Worm (Caenorhabditis elegans): Measurements from ENCODE around the gene ZK470.1.

ZK470.1 gene

ce11 chrX:4142202-4142601, 21.3 kb upstream of the ZK470.1 start:
- TF ChIP-seq Y5F2A.4 (GFP tag; optimal IDR thresholded peaks at IDR 0.05) = no peak
- peak; percentile 75 for TF ChIP-seq arid-1 (GFP tag; conservative IDR thresholded peaks at IDR 0.05)
- peak; percentile 98 for TF ChIP-seq hlh-30 (tag; optimal IDR thresholded peaks at IDR 0.05; ENCODE audit: insufficient read depth)
- TF ChIP-seq zip-2 (tag; optimal IDR thresholded peaks at IDR 0.05) = no peak
- no peak for TF ChIP-seq ceh-82 (tag; optimal IDR thresholded peaks at IDR 0.05)
- TF ChIP-seq dmd-6 (GFP tag; IDR thresholded peaks at IDR 0.05) = peak; percentile 96
- TF ChIP-seq nhr-102 (tag; optimal IDR thresholded peaks at IDR 0.05) = peak; percentile 79
- TF ChIP-seq ZK546.5 (tag; optimal IDR thresholded peaks at IDR 0.05) = no peak
- TF ChIP-seq gei-8 (GFP tag; optimal IDR thresholded peaks at IDR 0.05) = peak; percentile 59
- TF ChIP-seq fkh-10 (GFP tag; optimal IDR thresholded peaks at IDR 0.05) = no peak
- TF ChIP-seq ZK337.2 (GFP tag; IDR thresholded peaks at IDR 0.05) = 0 out of 2 replicates have a peak, but pooled peaks have one; percentile 53
- peak; percentile 60 for TF ChIP-seq T20F7.1 (GFP tag; optimal IDR thresholded peaks at IDR 0.05)
- TF ChIP-seq egl-27 (tag; optimal IDR thresholded peaks at IDR 0.05) = no peak
- peak; percentile 14 for TF ChIP-seq dpl-1 (GFP tag; optimal IDR thresholded peaks at IDR 0.05)
- TF ChIP-seq daf-16 (GFP tag; optimal IDR thresholded peaks at IDR 0.05) = peak in 1 of 2 experiments; percentile 22
- peak; percentile 41 for TF ChIP-seq daf-16 (tag; optimal IDR thresholded peaks at IDR 0.05)
- 0 out of 2 replicates have a peak, but pooled peaks have one; percentile 4 for TF ChIP-seq dmd-8 (GFP tag; IDR thresholded peaks at IDR 0.05)
- peak; percentile 48 for TF ChIP-seq ceh-32 (tag; optimal IDR thresholded peaks at IDR 0.05; ENCODE audit: poor library complexity)
- TF ChIP-seq egl-43 (GFP tag; IDR thresholded peaks at IDR 0.05) = peak; percentile 47; the same call in 1 of the 2 replicates
- peak; percentile 58; the same call in 1 of the 2 replicates for TF ChIP-seq Y75B8A.6 (GFP tag; IDR thresholded peaks at IDR 0.05)
- peak in 1 of 2 experiments; percentile 82; a peak in 1 of 4 replicates for TF ChIP-seq madf-5 (GFP tag; IDR thresholded peaks at IDR 0.05)
- no peak for TF ChIP-seq lin-29 (GFP tag; IDR thresholded peaks at IDR 0.05)
- no peak for TF ChIP-seq F26F4.8 (GFP tag; conservative IDR thresholded peaks at IDR 0.05)
- no peak for TF ChIP-seq F37D6.2 (tag; optimal IDR thresholded peaks at IDR 0.05)
- 0 out of 2 replicates have a peak, but pooled peaks have one; percentile 10 for TF ChIP-seq lim-7 (GFP tag; IDR thresholded peaks at IDR 0.05)
- TF ChIP-seq ceh-28 (tag; optimal IDR thresholded peaks at IDR 0.05) = no peak
- no peak for TF ChIP-seq zfp-3 (GFP tag; conservative IDR thresholded peaks at IDR 0.05)
- peak; percentile 91 to 93 for TF ChIP-seq mdl-1 (tag; optimal IDR thresholded peaks at IDR 0.05)
- TF ChIP-seq nhr-28 (tag; optimal IDR thresholded peaks at IDR 0.05) = peak; percentile 86
- peak; percentile 100 for TF ChIP-seq aha-1 (tag)
- peak; percentile 93 for TF ChIP-seq ceh-20 (GFP tag; IDR thresholded peaks at IDR 0.05)
- TF ChIP-seq ceh-44 (GFP tag; IDR thresholded peaks at IDR 0.05) = no peak
- no peak for TF ChIP-seq ces-1 (GFP tag; optimal IDR thresholded peaks at IDR 0.05)
- TF ChIP-seq lsy-2 (tag; optimal IDR thresholded peaks at IDR 0.05) = peak in 1 of 2 experiments; percentile 74
- TF ChIP-seq madf-9 (GFP tag; conservative IDR thresholded peaks at IDR 0.05) = peak; percentile 56; the same call in 1 of the 2 replicates
- no peak for TF ChIP-seq daf-19 (GFP tag; conservative IDR thresholded peaks at IDR 0.05)
- 0 out of 2 replicates have a peak, but pooled peaks have one; percentile 16 for TF ChIP-seq snpc-1.2 (GFP tag; IDR thresholded peaks at IDR 0.05)
- TF ChIP-seq zag-1 (tag; optimal IDR thresholded peaks at IDR 0.05) = no peak
- TF ChIP-seq pha-4 (GFP tag; IDR thresholded peaks at IDR 0.05) = peak; percentile 50; the same call in 1 of the 2 replicates
- TF ChIP-seq pha-4 (tag; optimal IDR thresholded peaks at IDR 0.05) = no peak
- no peak for TF ChIP-seq cey-2 (tag; optimal IDR thresholded peaks at IDR 0.05; ENCODE audit: borderline replicate concordance, insufficient read depth)
- peak; percentile 94 for TF ChIP-seq tra-1 (GFP tag; IDR thresholded peaks at IDR 0.05)
- TF ChIP-seq skn-1 (tag; optimal IDR thresholded peaks at IDR 0.05) = peak; percentile 34
- peak; percentile 93 for TF ChIP-seq mxl-3 (GFP tag; optimal IDR thresholded peaks at IDR 0.05)
- TF ChIP-seq mep-1 (tag; optimal IDR thresholded peaks at IDR 0.05) = peak; percentile 63
- TF ChIP-seq Y48G9A.11 (GFP tag; IDR thresholded peaks at IDR 0.05) = 0 out of 2 replicates have a peak, but pooled peaks have one; percentile 29
- TF ChIP-seq nhr-42 (GFP tag; IDR thresholded peaks at IDR 0.05) = peak; percentile 80; the same call in 1 of the 2 replicates
- TF ChIP-seq nhr-77 (tag; optimal IDR thresholded peaks at IDR 0.05) = no peak
- no peak for TF ChIP-seq unc-39 (tag; optimal IDR thresholded peaks at IDR 0.05)
- TF ChIP-seq Y105C5A.15 (GFP tag; IDR thresholded peaks at IDR 0.05) = no peak
- TF ChIP-seq saeg-2 (GFP tag; IDR thresholded peaks at IDR 0.05) = peak; percentile 80
